Worm (Caenorhabditis elegans) whole organism, L3 larva: ENCODE results near the gene sulp-5.

Experiments used
- R02D3.7 ChIP-seq: fragments of 150-350 bp; optimal IDR thresholded peaks from 2 replicates; lab custom pipeline; 2014; ENCODE audit warnings: missing biosample characterization, missing genetic modification characterization
- ZK546.5 ChIP-seq: sonication (generic microtip); optimal IDR thresholded peaks from 2 replicates; lab custom pipeline; 2017; ENCODE audit warnings: missing biosample characterization, missing genetic modification characterization
- aly-2 ChIP-seq: fragments of 150-350 bp; optimal IDR thresholded peaks from 2 replicates; lab custom pipeline; 2014; ENCODE audit warnings: missing biosample characterization, missing genetic modification characterization
- ama-1 ChIP-seq: fragments of 150-350 bp; optimal IDR thresholded peaks from 2 replicates; lab custom pipeline; 2018
- ceh-16 ChIP-seq: sonication (generic microtip); optimal IDR thresholded peaks from 2 replicates; lab custom pipeline; 2017; ENCODE audit warnings: missing biosample characterization, missing genetic modification characterization
- ceh-28 ChIP-seq: fragments of 150-350 bp; optimal IDR thresholded peaks from 2 replicates; lab custom pipeline; 2014; ENCODE audit warnings: missing biosample characterization, missing genetic modification reagents, missing genetic modification characterization
- ceh-82 ChIP-seq: fragments of 150-350 bp; optimal IDR thresholded peaks from 2 replicates; lab custom pipeline; 2014; ENCODE audit warnings: missing biosample characterization, missing genetic modification characterization
- ceh-9 ChIP-seq: sonication (generic microtip); optimal IDR thresholded peaks from 2 replicates; lab custom pipeline; 2018; ENCODE audit warnings: missing biosample characterization, missing genetic modification characterization
- daf-12 ChIP-seq: fragments of 150-350 bp; optimal IDR thresholded peaks from 2 replicates; lab custom pipeline; 2014; ENCODE audit warnings: missing biosample characterization, missing genetic modification reagents, missing genetic modification characterization
- egl-27 ChIP-seq: sonication (generic microtip); optimal IDR thresholded peaks from 4 replicates; lab custom pipeline; 2017; ENCODE audit warnings: missing biosample characterization, missing genetic modification reagents, missing genetic modification characterization
- egl-5 ChIP-seq: fragments of 150-350 bp; optimal IDR thresholded peaks from 2 replicates; lab custom pipeline; 2017; ENCODE audit warnings: missing biosample characterization, missing genetic modification reagents, missing genetic modification characterization, inconsistent platforms
- elt-1 ChIP-seq: fragments of 150-350 bp; optimal IDR thresholded peaks from 2 replicates; lab custom pipeline; 2014; ENCODE audit warnings: missing biosample characterization, missing genetic modification characterization
- elt-2 ChIP-seq: sonication (generic microtip); optimal IDR thresholded peaks from 2 replicates; lab custom pipeline; 2016; ENCODE audit warnings: missing genetic modification reagents, mild to moderate bottlenecking, missing genetic modification characterization, missing compliant biosample characterization
- elt-3 ChIP-seq, 3 experiments: fragments of 150-350 bp in 1 of 3; sonication (generic microtip) in 2 of 3; optimal IDR thresholded peaks; 2 replicates in 2 of 3; 4 replicates in 1 of 3; lab custom pipeline; 2014 to 2017; ENCODE audit warnings: missing biosample characterization in 3 of 3, missing genetic modification characterization in 3 of 3
- fkh-10 ChIP-seq: sonication (generic microtip); optimal IDR thresholded peaks from 2 replicates; lab custom pipeline; 2017; ENCODE audit warnings: missing biosample characterization, missing genetic modification reagents, missing genetic modification characterization
- fkh-2 ChIP-seq: fragments of 150-350 bp; optimal IDR thresholded peaks from 2 replicates; lab custom pipeline; 2014; ENCODE audit warnings: missing biosample characterization, missing genetic modification reagents, missing genetic modification characterization
- fos-1 ChIP-seq: fragments of 150-350 bp; optimal IDR thresholded peaks from 2 replicates; lab custom pipeline; 2014; ENCODE audit warnings: missing biosample characterization, missing genetic modification characterization
- hmg-11 ChIP-seq: sonication (generic microtip); optimal IDR thresholded peaks from 2 replicates; lab custom pipeline; 2016; ENCODE audit warnings: missing genetic modification characterization, missing compliant biosample characterization
- jun-1 ChIP-seq: fragments of 150-350 bp; optimal IDR thresholded peaks from 2 replicates; lab custom pipeline; 2014; ENCODE audit warnings: missing biosample characterization, missing genetic modification reagents, missing genetic modification characterization
- lin-15B ChIP-seq: fragments of 150-350 bp; optimal IDR thresholded peaks from 2 replicates; lab custom pipeline; 2014; ENCODE audit warnings: missing biosample characterization, missing genetic modification characterization
- lin-39 ChIP-seq: fragments of 150-350 bp; optimal IDR thresholded peaks from 2 replicates; lab custom pipeline; 2018; ENCODE audit warnings: missing biosample characterization, missing genetic modification reagents, missing genetic modification characterization
- lsy-12 ChIP-seq: sonication (generic microtip); optimal IDR thresholded peaks from 2 replicates; lab custom pipeline; 2016; ENCODE audit warnings: mild to moderate bottlenecking, missing genetic modification characterization, missing compliant biosample characterization
- mdl-1 ChIP-seq: fragments of 150-350 bp; optimal IDR thresholded peaks from 2 replicates; lab custom pipeline; 2014; ENCODE audit warnings: missing biosample characterization, missing genetic modification characterization
- mml-1 ChIP-seq: fragments of 150-350 bp; sonication (generic microtip); optimal IDR thresholded peaks from 3 replicates; lab custom pipeline; 2014; ENCODE audit warnings: missing biosample characterization, missing genetic modification characterization
- nfya-1 ChIP-seq: sonication (generic microtip); optimal IDR thresholded peaks from 2 replicates; lab custom pipeline; 2017; ENCODE audit warnings: missing genetic modification characterization, mild to moderate bottlenecking, missing compliant biosample characterization, antibody characterized with exemption, moderate library complexity; ENCODE audit not compliant: insufficient read depth
- nhr-11 ChIP-seq: fragments of 150-350 bp; optimal IDR thresholded peaks from 2 replicates; lab custom pipeline; 2014; ENCODE audit warnings: missing biosample characterization, missing genetic modification characterization
- nhr-12 ChIP-seq: fragments of 150-350 bp; optimal IDR thresholded peaks from 2 replicates; lab custom pipeline; 2014; ENCODE audit warnings: missing biosample characterization, missing genetic modification characterization
- nhr-23 ChIP-seq: fragments of 150-350 bp; optimal IDR thresholded peaks from 2 replicates; lab custom pipeline; 2014; ENCODE audit warnings: missing biosample characterization, missing genetic modification reagents, missing genetic modification characterization
- nhr-237 ChIP-seq: fragments of 150-350 bp; optimal IDR thresholded peaks from 2 replicates; lab custom pipeline; 2014; ENCODE audit warnings: missing biosample characterization, missing genetic modification characterization
- nhr-25 ChIP-seq: sonication (generic microtip); optimal IDR thresholded peaks from 2 replicates; lab custom pipeline; 2017; ENCODE audit warnings: missing biosample characterization, missing genetic modification characterization
- nhr-28 ChIP-seq: fragments of 150-350 bp; optimal IDR thresholded peaks from 2 replicates; lab custom pipeline; 2014; ENCODE audit warnings: missing biosample characterization, missing genetic modification characterization
- nhr-43 ChIP-seq: sonication (generic microtip); optimal IDR thresholded peaks from 2 replicates; lab custom pipeline; 2016; ENCODE audit warnings: mild to moderate bottlenecking, missing genetic modification characterization, missing compliant biosample characterization; ENCODE audit not compliant: poor library complexity, severe bottlenecking
- nhr-67 ChIP-seq: fragments of 150-350 bp; optimal IDR thresholded peaks from 2 replicates; lab custom pipeline; 2014; ENCODE audit warnings: missing biosample characterization, missing genetic modification characterization
- nhr-76 ChIP-seq: fragments of 150-350 bp; sonication (generic microtip); optimal IDR thresholded peaks from 5 replicates; lab custom pipeline; 2014; ENCODE audit warnings: missing biosample characterization, missing genetic modification characterization
- nhr-77 ChIP-seq: fragments of 150-350 bp; optimal IDR thresholded peaks from 2 replicates; lab custom pipeline; 2014; ENCODE audit warnings: missing biosample characterization, missing genetic modification characterization
- pha-4 ChIP-seq: fragments of 150-350 bp; optimal IDR thresholded peaks from 2 replicates; lab custom pipeline; 2014; ENCODE audit warnings: missing biosample characterization, missing genetic modification reagents, missing genetic modification characterization
- pqm-1 ChIP-seq: fragments of 150-350 bp; optimal IDR thresholded peaks from 2 replicates; lab custom pipeline; 2017; ENCODE audit warnings: missing biosample characterization, missing genetic modification characterization, inconsistent platforms
- sea-2 ChIP-seq: fragments of 150-350 bp; sonication (generic microtip); optimal IDR thresholded peaks from 4 replicates; lab custom pipeline; 2014; ENCODE audit warnings: missing biosample characterization, missing genetic modification reagents, missing genetic modification characterization
- skn-1 ChIP-seq: fragments of 150-350 bp; optimal IDR thresholded peaks from 2 replicates; lab custom pipeline; 2014; ENCODE audit warnings: missing biosample characterization, missing genetic modification characterization
- snpc-4 ChIP-seq: fragments of 150-350 bp; optimal IDR thresholded peaks from 2 replicates; lab custom pipeline; 2014; ENCODE audit warnings: missing biosample characterization, missing genetic modification characterization
- tbx-2 ChIP-seq: sonication (generic microtip); optimal IDR thresholded peaks from 2 replicates; lab custom pipeline; 2016; ENCODE audit warnings: mild to moderate bottlenecking, missing genetic modification characterization, missing compliant biosample characterization
- unc-39 ChIP-seq: sonication (generic microtip); optimal IDR thresholded peaks from 4 replicates; lab custom pipeline; 2017; ENCODE audit warnings: missing biosample characterization, missing genetic modification characterization
- zag-1 ChIP-seq: fragments of 150-350 bp; optimal IDR thresholded peaks from 2 replicates; lab custom pipeline; 2014; ENCODE audit warnings: missing biosample characterization, missing genetic modification characterization
- ztf-11 ChIP-seq: fragments of 150-350 bp; optimal IDR thresholded peaks from 2 replicates; lab custom pipeline; 2014; ENCODE audit warnings: missing biosample characterization, missing genetic modification characterization
- ztf-4 ChIP-seq: fragments of 150-350 bp; optimal IDR thresholded peaks from 2 replicates; lab custom pipeline; 2014; ENCODE audit warnings: missing biosample characterization, missing genetic modification characterization

sulp-5 gene

DNA sequence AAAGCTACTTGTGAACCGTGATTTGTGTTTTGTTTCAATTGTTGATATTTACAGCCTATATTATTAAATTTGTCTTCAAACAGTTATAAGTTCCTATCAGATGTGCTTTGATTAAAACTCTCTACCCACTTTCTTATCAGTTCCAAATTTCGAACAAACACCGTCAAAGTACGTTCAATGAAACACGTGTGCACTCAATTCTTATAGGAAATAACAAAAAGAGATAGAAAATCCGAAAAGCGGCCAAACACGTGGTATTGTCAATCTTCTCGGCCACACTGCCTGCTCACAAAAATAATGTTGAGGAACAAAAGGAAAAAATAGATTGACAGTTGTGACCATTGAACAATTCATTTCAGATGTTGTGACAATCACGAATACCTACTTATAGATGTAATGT, 6.1 kb downstream of the sulp-5 start:
- TF ChIP-seq ceh-28 = no peak
- TF ChIP-seq nhr-237 (tag; lab: Kevin White, UChicago) = no peak
- TF ChIP-seq aly-2 (tag; lab: Kevin White, UChicago) = no peak
- TF ChIP-seq fkh-2 (tag; lab: Kevin White, UChicago) = no peak
- no peak for TF ChIP-seq snpc-4
- TF ChIP-seq nfya-1 (tag; lab: Kevin White, UChicago) = peak; percentile 27
- peak; percentile 93 for TF ChIP-seq jun-1 (tag; lab: Kevin White, UChicago)
- TF ChIP-seq sea-2 (GFP tag; lab: Kevin White, UChicago) = no peak
- no peak for TF ChIP-seq ceh-16
- TF ChIP-seq daf-12 = no peak
- no peak for TF ChIP-seq mml-1 (tag; lab: Kevin White, UChicago)
- peak; percentile 59 for TF ChIP-seq nhr-23
- no peak for TF ChIP-seq hmg-11
- TF ChIP-seq mdl-1 (tag; lab: Kevin White, UChicago) = peak; percentile 47
- TF ChIP-seq nhr-67 (tag; lab: Kevin White, UChicago) = no peak
- TF ChIP-seq lin-15B = no peak
- no peak for TF ChIP-seq ceh-9
- no peak for TF ChIP-seq unc-39
- TF ChIP-seq fos-1 = no peak
- no peak for TF ChIP-seq nhr-11 (tag; lab: Kevin White, UChicago)
- TF ChIP-seq egl-5 (tag; lab: Kevin White, UChicago) = no peak
- TF ChIP-seq zag-1 (tag; lab: Kevin White, UChicago) = no peak
- TF ChIP-seq elt-2 (tag; lab: Kevin White, UChicago) = peak; percentile 85
- no peak for TF ChIP-seq nhr-77 (tag; lab: Kevin White, UChicago)
- TF ChIP-seq ceh-82 = no peak
- no peak for TF ChIP-seq nhr-76 (tag; lab: Kevin White, UChicago)
- TF ChIP-seq elt-3 (tag; optimal IDR thresholded peaks at IDR 0.05; lab: Kevin White, UChicago) = no peak
- TF ChIP-seq nhr-12 (tag; lab: Kevin White, UChicago) = no peak
- TF ChIP-seq fkh-10 (GFP tag; lab: Kevin White, UChicago) = no peak
- TF ChIP-seq lin-39 (tag; lab: Kevin White, UChicago) = peak; percentile 2
- TF ChIP-seq pha-4 (tag; lab: Kevin White, UChicago) = peak; percentile 85
- TF ChIP-seq ztf-4 (tag; lab: Kevin White, UChicago) = no peak
- peak; percentile 86 for TF ChIP-seq ama-1 (lab: Kevin White, UChicago)
- TF ChIP-seq lsy-12 (tag; lab: Kevin White, UChicago) = no peak
- TF ChIP-seq ZK546.5 (tag; lab: Kevin White, UChicago) = no peak
- no peak for TF ChIP-seq ztf-11
- TF ChIP-seq pqm-1 (tag; lab: Kevin White, UChicago) = peak; percentile 91
- TF ChIP-seq tbx-2 (tag; lab: Kevin White, UChicago) = no peak
- no peak for TF ChIP-seq elt-1 (tag; lab: Kevin White, UChicago)
- TF ChIP-seq nhr-43 (tag; lab: Kevin White, UChicago) = peak; percentile 68
- no peak for TF ChIP-seq nhr-25 (tag; lab: Kevin White, UChicago)
- no peak for TF ChIP-seq nhr-28 (tag; lab: Kevin White, UChicago)

DNA sequence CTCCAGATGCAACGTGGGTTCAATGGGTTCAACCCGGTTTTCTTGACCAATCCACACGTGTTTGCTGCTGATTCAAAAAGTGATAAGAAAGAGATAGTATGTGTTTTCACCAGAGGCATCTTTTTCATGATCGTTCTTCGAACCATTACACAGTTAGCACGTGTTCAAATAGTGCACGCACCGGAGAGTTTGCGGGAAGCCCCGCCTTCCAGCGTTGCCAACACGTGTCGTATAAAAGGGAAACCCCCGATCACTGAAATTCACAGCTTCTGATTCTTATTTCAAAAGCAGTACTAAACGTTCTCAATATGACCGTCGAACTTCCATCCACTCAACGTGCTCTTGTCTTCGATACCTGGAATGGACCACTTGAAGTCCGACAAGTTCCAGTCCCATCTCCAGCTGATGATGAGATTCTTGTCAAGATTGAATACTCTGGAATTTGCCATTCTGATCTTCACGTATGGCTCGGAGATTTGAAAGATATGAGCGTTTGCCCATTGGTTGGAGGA, 8.2 kb downstream of the sulp-5 start, which contains the start of gene adh-1:
Gene adh-1 (plus strand): TSS at position 261 of the 512 bp plus-strand sequence.
- peak; percentile 20 for TF ChIP-seq ztf-4 (tag; lab: Kevin White, UChicago)
- TF ChIP-seq nhr-23 = peak; percentile 76
- peak; percentile 96 for TF ChIP-seq ama-1 (lab: Kevin White, UChicago)
- TF ChIP-seq egl-5 (tag; lab: Kevin White, UChicago) = no peak
- no peak for TF ChIP-seq R02D3.7
- TF ChIP-seq nfya-1 (tag; lab: Kevin White, UChicago) = peak; percentile 59
- no peak for TF ChIP-seq skn-1 (tag; lab: Kevin White, UChicago)
- TF ChIP-seq pqm-1 (tag; lab: Kevin White, UChicago) = peak; percentile 98
- TF ChIP-seq ceh-82 = no peak
- peak; percentile 44 for TF ChIP-seq ceh-28
- peak; percentile 10 for TF ChIP-seq nhr-25 (tag; lab: Kevin White, UChicago)
- no peak for TF ChIP-seq aly-2 (tag; lab: Kevin White, UChicago)
- TF ChIP-seq snpc-4 = no peak
- TF ChIP-seq nhr-76 (tag; lab: Kevin White, UChicago) = peak; percentile 22
- peak in 1 of 3 experiments; percentile 25 for TF ChIP-seq elt-3 (tag; optimal IDR thresholded peaks at IDR 0.05; lab: Kevin White, UChicago)
- peak; percentile 95 for TF ChIP-seq nhr-43 (tag; lab: Kevin White, UChicago)
- TF ChIP-seq fkh-2 (tag; lab: Kevin White, UChicago) = no peak
- TF ChIP-seq tbx-2 (tag; lab: Kevin White, UChicago) = peak; percentile 33
- TF ChIP-seq nhr-67 (tag; lab: Kevin White, UChicago) = no peak
- peak; percentile 96 for TF ChIP-seq jun-1 (tag; lab: Kevin White, UChicago)
- TF ChIP-seq elt-2 (tag; lab: Kevin White, UChicago) = peak; percentile 47
- TF ChIP-seq mml-1 (tag; lab: Kevin White, UChicago) = peak; percentile 26
- peak; percentile 70 for TF ChIP-seq pha-4 (tag; lab: Kevin White, UChicago)
- no peak for TF ChIP-seq lin-39 (tag; lab: Kevin White, UChicago)
- no peak for TF ChIP-seq daf-12
- TF ChIP-seq mdl-1 (tag; lab: Kevin White, UChicago) = peak; percentile 94
- TF ChIP-seq egl-27 (tag; lab: Kevin White, UChicago) = no peak
- TF ChIP-seq, all 47 proteins: peak for 16
